Worm (Caenorhabditis elegans) whole organism, midembryonic: Measurements from ENCODE around the gene srh-272.

Experiments
- flt-1 ChIP-seq: fragments of 200-800 bp; sonication (Bioruptor generic); IDR thresholded peaks from 2 replicates; pipeline ENCODE4 v1.3.6; 2022; ENCODE audit warnings: missing genetic modification characterization, missing compliant biosample characterization
- tab-1 ChIP-seq: fragments of 200-800 bp; sonication (Bioruptor generic); IDR thresholded peaks from 2 replicates; pipeline ENCODE4 v1.3.6; 2022; ENCODE audit warnings: missing genetic modification characterization, missing compliant biosample characterization

ce11 chrV:2876188-2876831 lies 13.2 kb downstream of the srh-272 start:
- TF ChIP-seq flt-1 (GFP tag; lab: Robert Waterston, UW) (no peak), tab-1 (GFP tag; lab: Robert Waterston, UW) (no peak)
